Fruit fly (Drosophila melanogaster) whole organism, adult: Measurements from ENCODE around the gene CG4270.

ENCODE experiments used
- CG14711 ChIP-seq: fragments of 200-800 bp; sonication (Bioruptor generic); optimal IDR thresholded peaks from 2 replicates; lab custom pipeline; 2018; ENCODE audit warnings: missing biosample characterization, mild to moderate bottlenecking, missing genetic modification characterization, moderate library complexity
- CG1620 ChIP-seq: fragments of 200-800 bp; sonication (Bioruptor generic); optimal IDR thresholded peaks from 2 replicates; lab custom pipeline; 2016; ENCODE audit warnings: missing biosample characterization, missing genetic modification characterization
- CG7045 ChIP-seq: fragments of 200-800 bp; sonication (Bioruptor generic); optimal IDR thresholded peaks from 2 replicates; lab custom pipeline; 2017; ENCODE audit warnings: missing biosample characterization, mild to moderate bottlenecking, missing genetic modification characterization
- Clk ChIP-seq: fragments of 200-800 bp; sonication (Bioruptor generic); optimal IDR thresholded peaks from 2 replicates; lab custom pipeline; 2017; ENCODE audit warnings: missing biosample characterization, missing genetic modification characterization
- Mnt ChIP-seq: fragments of 200-800 bp; sonication (Bioruptor generic); optimal IDR thresholded peaks from 2 replicates; lab custom pipeline; 2016; ENCODE audit warnings: missing biosample characterization, mild to moderate bottlenecking, missing genetic modification characterization
- tj ChIP-seq: fragments of 200-800 bp; sonication (Bioruptor generic); optimal IDR thresholded peaks from 3 replicates; lab custom pipeline; 2017; ENCODE audit warnings: missing biosample characterization, mild to moderate bottlenecking, missing genetic modification characterization, moderate library complexity

DNA sequence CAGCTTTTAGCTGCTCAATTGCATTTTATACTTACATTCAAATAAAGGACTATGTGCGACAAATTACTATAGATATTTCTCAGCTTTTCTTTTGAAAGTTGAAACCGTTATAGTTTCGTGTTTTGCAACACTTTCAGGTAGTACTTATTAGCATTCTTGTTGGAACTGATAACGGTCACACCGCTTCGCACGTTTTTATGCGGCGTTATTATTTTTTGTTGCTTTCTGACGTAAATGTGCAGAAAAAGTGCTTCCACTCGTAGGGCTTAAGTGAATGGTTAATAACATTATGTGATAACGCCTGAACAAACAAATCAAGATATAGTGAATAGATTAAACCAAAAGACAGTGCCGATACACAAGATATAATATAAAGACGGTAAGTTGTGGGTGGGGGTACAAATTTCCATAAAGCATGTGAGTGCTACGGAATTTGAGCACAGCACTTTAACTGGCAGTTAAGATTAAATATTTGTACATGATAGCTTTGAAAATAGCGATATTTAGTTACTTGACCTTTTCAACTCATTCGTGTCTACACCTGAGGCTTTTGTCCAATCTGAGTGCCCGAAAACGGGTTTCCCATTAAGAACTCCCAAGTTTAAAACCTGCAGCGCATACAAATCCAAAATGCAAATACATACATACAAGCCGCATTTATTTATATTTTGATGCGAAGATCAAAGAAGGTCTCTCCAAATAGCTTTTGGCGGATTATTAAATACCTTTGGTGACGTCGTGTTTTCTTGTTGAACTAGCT is 42.5 kb upstream of the CG4270 start, which contains the start of gene papi:
- no peak for TF ChIP-seq CG1620 (GFP tag; lab: Kevin White, UChicago)
- no peak for TF ChIP-seq CG7045
- no peak for TF ChIP-seq CG14711 (tag; lab: Kevin White, UChicago)
- no peak for TF ChIP-seq Clk (GFP tag; lab: Kevin White, UChicago)
- TF ChIP-seq tj (GFP tag; lab: Kevin White, UChicago) = no peak
- peak; percentile 99 for TF ChIP-seq Mnt (GFP tag; lab: Kevin White, UChicago)
